Fruit fly (Drosophila melanogaster) whole organism, embryonic: Measurements from ENCODE around the gene Tango9.

Source experiments
- Atf-2 ChIP-seq: fragments of 200-800 bp; sonication (Bioruptor generic); optimal IDR thresholded peaks from 2 replicates; lab custom pipeline; 2016; ENCODE audit warnings: missing biosample characterization, missing genetic modification characterization
- Atf6 ChIP-seq: fragments of 200-800 bp; sonication (Bioruptor generic); IDR thresholded peaks from 2 replicates; pipeline ENCODE4 v1.3.6; 2022; ENCODE audit warnings: missing biosample characterization, missing genetic modification characterization
- Awh ChIP-seq: fragments of 200-800 bp; sonication (Bioruptor generic); IDR thresholded peaks from 2 replicates; pipeline ENCODE4, ENCODE4 v1.3.6; 2022; ENCODE audit warnings: missing biosample characterization, missing genetic modification characterization
- Blimp-1 ChIP-seq: fragments of 200-800 bp; sonication (Bioruptor generic); optimal IDR thresholded peaks from 3 replicates; lab custom pipeline; 2018; ENCODE audit warnings: missing biosample characterization, missing genetic modification characterization, mild to moderate bottlenecking, moderate library complexity, missing genetic modification reagents
- CG10366 ChIP-seq: fragments of 200-800 bp; sonication (Bioruptor generic); IDR thresholded peaks from 2 replicates; pipeline ENCODE4 v1.3.6; 2022; ENCODE audit warnings: missing biosample characterization, missing genetic modification characterization
- CG11695 ChIP-seq: fragments of 200-800 bp; sonication (Bioruptor generic); IDR thresholded peaks from 3 replicates; pipeline ENCODE4 v1.3.6; 2022; ENCODE audit warnings: missing biosample characterization, missing genetic modification characterization
- CG12155 ChIP-seq: fragments of 200-800 bp; sonication (Bioruptor generic); optimal IDR thresholded peaks from 3 replicates; lab custom pipeline; 2016; ENCODE audit warnings: missing biosample characterization, missing genetic modification characterization
- CG12769 ChIP-seq: fragments of 200-800 bp; sonication (Bioruptor generic); optimal IDR thresholded peaks from 2 replicates; lab custom pipeline; 2019; ENCODE audit warnings: missing biosample characterization, mild to moderate bottlenecking, missing genetic modification characterization, moderate library complexity
- CG14014 ChIP-seq: fragments of 200-800 bp; sonication (Bioruptor generic); IDR thresholded peaks from 2 replicates; pipeline ENCODE4 v1.3.6; 2022; ENCODE audit warnings: missing biosample characterization, missing genetic modification characterization
- CG16813 ChIP-seq: fragments of 200-800 bp; sonication (Bioruptor generic); IDR thresholded peaks from 3 replicates; pipeline ENCODE4 v1.3.6; 2022; ENCODE audit warnings: missing biosample characterization, missing genetic modification characterization; ENCODE audit not compliant: partially characterized antibody
- CG1832 ChIP-seq: fragments of 200-800 bp; sonication (Bioruptor generic); optimal IDR thresholded peaks from 2 replicates; lab custom pipeline; 2017; ENCODE audit warnings: missing biosample characterization, mild to moderate bottlenecking, missing genetic modification characterization, inconsistent platforms
- CG30020 ChIP-seq: fragments of 200-800 bp; optimal IDR thresholded peaks from 2 replicates; lab custom pipeline; 2019; ENCODE audit warnings: missing biosample characterization, mild to moderate bottlenecking, missing genetic modification characterization, moderate library complexity
- CG3407 ChIP-seq: fragments of 200-800 bp; sonication (Bioruptor generic); optimal IDR thresholded peaks from 2 replicates; lab custom pipeline; 2018; ENCODE audit warnings: missing biosample characterization, mild to moderate bottlenecking, missing genetic modification characterization
- CG4282 ChIP-seq: fragments of 200-800 bp; sonication (Bioruptor generic); optimal IDR thresholded peaks from 2 replicates; lab custom pipeline; 2016; ENCODE audit warnings: missing biosample characterization, missing genetic modification characterization
- CG4707 ChIP-seq: fragments of 200-800 bp; sonication (Bioruptor generic); optimal IDR thresholded peaks from 2 replicates; lab custom pipeline; 2018; ENCODE audit warnings: missing biosample characterization, mild to moderate bottlenecking, missing genetic modification characterization, moderate library complexity
- CG8478 ChIP-seq: fragments of >200 bp; optimal IDR thresholded peaks from 2 replicates; lab custom pipeline; 2018
- CG9932 ChIP-seq: fragments of 200-800 bp; sonication (Bioruptor generic); IDR thresholded peaks from 2 replicates; pipeline ENCODE4 v1.3.6; 2022; ENCODE audit warnings: missing biosample characterization, missing genetic modification characterization
- CkIIα-i1 ChIP-seq: fragments of 200-800 bp; sonication (Bioruptor generic); IDR thresholded peaks from 2 replicates; pipeline ENCODE4 v1.3.6; 2022; ENCODE audit warnings: missing biosample characterization, missing genetic modification characterization
- Drgx ChIP-seq: fragments of 200-800 bp; sonication (Bioruptor generic); IDR thresholded peaks from 2 replicates; pipeline ENCODE4 v1.3.6; 2022; ENCODE audit warnings: missing biosample characterization, missing genetic modification characterization
- E2f2 ChIP-seq: fragments of 200-800 bp; sonication (Bioruptor generic); IDR thresholded peaks from 2 replicates; pipeline ENCODE4 v1.3.6; 2022; ENCODE audit warnings: missing biosample characterization, missing genetic modification characterization
- Eip74EF ChIP-seq, 2 experiments: fragments of 200-800 bp in 1 of 2; fragments of >200 bp in 1 of 2; sonication (Bioruptor generic) in 1 of 2; optimal IDR thresholded peaks; 2 replicates each; lab custom pipeline; 2017 to 2019; ENCODE audit warnings: missing biosample characterization in 2 of 2, missing genetic modification characterization in 2 of 2, mild to moderate bottlenecking in 1 of 2, moderate library complexity in 1 of 2
- Ets65A ChIP-seq: fragments of 200-800 bp; sonication (Bioruptor generic); peaks from one replicate; lab custom pipeline; 2016; ENCODE audit warnings: missing biosample characterization, missing genetic modification characterization
- HLH4C ChIP-seq: fragments of 200-800 bp; sonication (Bioruptor generic); IDR thresholded peaks from 3 replicates; pipeline ENCODE4 v1.3.6; 2022; ENCODE audit warnings: missing biosample characterization, missing genetic modification characterization; ENCODE audit not compliant: partially characterized antibody
- HLH54F ChIP-seq: fragments of 200-800 bp; sonication (Bioruptor generic); optimal IDR thresholded peaks from 3 replicates; lab custom pipeline; 2016; ENCODE audit warnings: missing biosample characterization, missing genetic modification characterization
- Hr39 ChIP-seq: fragments of >200 bp; optimal IDR thresholded peaks from 2 replicates; lab custom pipeline; 2017
- Oaz ChIP-seq: fragments of 200-800 bp; sonication (Bioruptor generic); IDR thresholded peaks from 2 replicates; pipeline ENCODE4 v1.3.6; 2022; ENCODE audit warnings: missing biosample characterization, missing genetic modification characterization
- Sry-β ChIP-seq: fragments of 200-800 bp; sonication (Bioruptor generic); optimal IDR thresholded peaks from 2 replicates; lab custom pipeline; 2018; ENCODE audit warnings: missing biosample characterization, mild to moderate bottlenecking, missing genetic modification characterization, moderate library complexity
- Sry-δ ChIP-seq: fragments of 200-800 bp; sonication (Bioruptor generic); optimal IDR thresholded peaks from 2 replicates; lab custom pipeline; 2016; ENCODE audit warnings: missing biosample characterization, missing genetic modification characterization
- abd-A ChIP-seq: fragments of 200-800 bp; sonication (Bioruptor generic); optimal IDR thresholded peaks from 3 replicates; lab custom pipeline; 2019; ENCODE audit warnings: missing biosample characterization, mild to moderate bottlenecking, missing genetic modification characterization, moderate library complexity
- cg ChIP-seq: fragments of 200-800 bp; sonication (Bioruptor generic); optimal IDR thresholded peaks from 3 replicates; lab custom pipeline; 2019; ENCODE audit warnings: missing biosample characterization, mild to moderate bottlenecking, missing genetic modification characterization, moderate library complexity
- chinmo ChIP-seq: fragments of 200-800 bp; sonication (Bioruptor generic); IDR thresholded peaks from 4 replicates; pipeline ENCODE4 v1.3.6; 2022; ENCODE audit warnings: missing biosample characterization, missing genetic modification characterization; ENCODE audit not compliant: partially characterized antibody
- ci ChIP-seq: fragments of 200-800 bp; sonication (Bioruptor generic); IDR thresholded peaks from 3 replicates; pipeline ENCODE4 v1.3.6; 2022; ENCODE audit warnings: missing biosample characterization, missing genetic modification characterization
- crol ChIP-seq: fragments of 200-800 bp; sonication (Bioruptor generic); IDR thresholded peaks from 2 replicates; pipeline ENCODE4 v1.3.6; 2022; ENCODE audit warnings: missing biosample characterization, missing genetic modification characterization
- dati ChIP-seq: fragments of 200-800 bp; sonication (Bioruptor generic); IDR thresholded peaks from 2 replicates; pipeline ENCODE4 v1.3.6; 2022; ENCODE audit warnings: missing biosample characterization, missing genetic modification characterization
- eyg ChIP-seq: fragments of 200-800 bp; sonication (Bioruptor generic); optimal IDR thresholded peaks from 3 replicates; lab custom pipeline; 2016; ENCODE audit warnings: missing biosample characterization, missing genetic modification characterization
- ind ChIP-seq: fragments of 200-800 bp; sonication (Bioruptor generic); optimal IDR thresholded peaks from 3 replicates; lab custom pipeline; 2016; ENCODE audit warnings: missing biosample characterization, missing genetic modification characterization
- mirr ChIP-seq: fragments of 200-800 bp; sonication (Bioruptor generic); optimal IDR thresholded peaks from 3 replicates; lab custom pipeline; 2018; ENCODE audit warnings: missing biosample characterization, mild to moderate bottlenecking, missing genetic modification characterization
- otp ChIP-seq: fragments of 200-800 bp; sonication (Bioruptor generic); IDR thresholded peaks from 3 replicates; pipeline ENCODE4, ENCODE4 v1.3.6; 2022; ENCODE audit warnings: missing biosample characterization, missing genetic modification characterization
- pzg ChIP-seq: fragments of 200-800 bp; sonication (Bioruptor generic); optimal IDR thresholded peaks from 3 replicates; lab custom pipeline; 2018; ENCODE audit warnings: missing biosample characterization, mild to moderate bottlenecking, missing genetic modification characterization, moderate library complexity
- ranshi ChIP-seq: fragments of 200-800 bp; sonication (Bioruptor generic); IDR thresholded peaks from 2 replicates; pipeline ENCODE4 v1.3.6; 2022; ENCODE audit warnings: missing biosample characterization, missing genetic modification characterization
- repo ChIP-seq: fragments of 200-800 bp; sonication (Bioruptor generic); optimal IDR thresholded peaks from 2 replicates; lab custom pipeline; 2016; ENCODE audit warnings: missing biosample characterization, missing genetic modification characterization
- sd ChIP-seq: fragments of 200-800 bp; sonication (Bioruptor generic); optimal IDR thresholded peaks from 3 replicates; lab custom pipeline; 2018; ENCODE audit warnings: missing biosample characterization, mild to moderate bottlenecking, missing genetic modification characterization, moderate library complexity
- sens ChIP-seq: fragments of 200-800 bp; sonication (Bioruptor generic); peaks from one replicate; lab custom pipeline; 2016; ENCODE audit warnings: missing biosample characterization, missing genetic modification characterization
- slbo ChIP-seq: fragments of 200-800 bp; sonication (Bioruptor generic); IDR thresholded peaks from 2 replicates; pipeline ENCODE4 v1.3.6; 2022; ENCODE audit warnings: missing biosample characterization, missing genetic modification characterization
- zen2 ChIP-seq: fragments of 200-800 bp; sonication (Bioruptor generic); IDR thresholded peaks from 3 replicates; pipeline ENCODE4 v1.3.6; 2022; ENCODE audit warnings: missing biosample characterization, missing genetic modification characterization; ENCODE audit not compliant: partially characterized antibody

The Tango9 gene

DNA sequence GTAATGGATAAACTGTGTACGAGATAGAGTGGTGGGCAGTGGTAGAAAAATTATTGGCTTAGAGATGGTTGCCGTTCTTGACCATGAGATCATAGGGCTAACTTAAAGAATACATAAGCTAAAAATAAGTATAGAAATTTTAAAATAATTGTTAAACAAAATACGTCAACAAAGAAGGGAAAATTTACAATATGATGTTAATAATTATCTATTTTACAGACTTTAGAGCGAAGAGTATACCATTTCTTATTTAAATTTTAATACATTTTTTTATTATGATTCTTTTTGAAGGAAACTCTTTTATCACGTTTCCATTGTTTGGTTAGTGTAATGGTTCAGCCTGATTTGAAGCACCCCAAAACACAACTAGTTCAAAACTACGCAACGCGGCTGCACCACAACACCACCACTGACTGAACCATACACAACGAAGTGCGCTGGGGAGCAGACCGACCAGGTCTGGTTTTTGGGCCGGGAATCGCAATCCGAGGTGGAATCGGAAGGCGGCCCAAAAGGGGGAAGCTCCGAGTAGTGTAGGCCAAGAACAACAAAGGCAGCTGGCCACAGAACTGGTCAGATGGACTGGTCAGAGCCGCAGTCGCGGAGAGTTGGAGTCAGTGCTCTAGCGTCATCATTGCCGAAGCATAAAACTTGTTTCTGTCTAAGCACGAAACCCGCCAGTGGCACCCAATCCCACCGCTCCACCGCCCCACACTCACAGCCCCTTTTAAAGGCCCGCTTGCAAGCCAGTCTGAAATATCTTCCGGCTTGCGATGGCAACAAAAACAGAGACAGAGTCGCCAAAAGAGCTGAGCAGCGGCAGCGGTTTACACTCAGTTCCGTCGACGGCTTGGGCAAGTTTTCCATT, 29.0 kb downstream of the Tango9 start (continued):
- TF ChIP-seq CG12155, result no peak
- TF ChIP-seq Eip74EF (GFP tag; optimal IDR thresholded peaks at IDR 0.05; lab: Kevin White, UChicago), result peak in 1 of 2 experiments; percentile 62
- TF ChIP-seq CG11695 (GFP tag; lab: Robert Waterston, UW), result no peak
- TF ChIP-seq repo (GFP tag; lab: Kevin White, UChicago), result no peak
- TF ChIP-seq CG16813 (GFP tag; lab: Robert Waterston, UW), result no peak
- TF ChIP-seq CG30020 (tag; lab: Kevin White, UChicago), result no peak
- TF ChIP-seq zen2 (GFP tag; lab: Robert Waterston, UW), result no peak
- no peak for TF ChIP-seq CG8478 (lab: Kevin White, UChicago)
- 0 out of 2 replicates have a peak, but pooled peaks have one; percentile 7 for TF ChIP-seq Oaz (GFP tag; lab: Robert Waterston, UW)
- TF ChIP-seq pzg (GFP tag; lab: Kevin White, UChicago), result no peak
- TF ChIP-seq Hr39 (lab: Kevin White, UChicago), result no peak
- no peak for TF ChIP-seq Ets65A (GFP tag; lab: Kevin White, UChicago)
- no peak for TF ChIP-seq mirr
- no peak for TF ChIP-seq dati (GFP tag; lab: Robert Waterston, UW)
- no peak for TF ChIP-seq CG4707 (GFP tag; lab: Kevin White, UChicago)
- TF ChIP-seq HLH4C (GFP tag; lab: Robert Waterston, UW), result no peak
- no peak for TF ChIP-seq Sry-β (GFP tag; lab: Kevin White, UChicago)
- no peak for TF ChIP-seq eyg
- no peak for TF ChIP-seq Awh (GFP tag; lab: Robert Waterston, UW)
- TF ChIP-seq Atf-2, result no peak
- peak; percentile 55 for TF ChIP-seq crol (GFP tag; lab: Robert Waterston, UW)

DNA sequence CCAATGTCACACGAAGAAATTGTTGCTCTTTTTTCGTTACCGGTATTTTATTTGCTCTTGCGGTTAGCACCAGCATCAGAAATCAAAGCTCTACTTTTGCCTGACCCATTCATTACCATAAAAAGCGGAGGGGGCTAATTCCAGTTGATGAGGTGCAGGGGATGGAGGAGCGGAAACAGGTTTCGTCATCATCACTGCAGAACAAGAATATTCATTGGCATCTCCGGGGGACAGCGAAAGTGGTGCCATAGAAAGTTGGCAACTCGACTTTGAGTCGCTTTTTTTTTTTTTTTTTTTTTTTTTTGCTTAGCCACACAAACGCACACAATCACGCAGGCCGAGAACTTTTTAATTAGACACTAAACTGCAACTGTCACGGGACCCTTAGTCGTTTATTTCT, 33.6 kb downstream of the Tango9 start:
- TF ChIP-seq Sry-δ (no peak), ind (GFP tag; lab: Kevin White, UChicago) (no peak), otp (GFP tag; lab: Robert Waterston, UW) (0 out of 3 replicates have a peak, but pooled peaks have one; percentile 10), Blimp-1 (GFP tag; lab: Kevin White, UChicago) (peak; percentile 81), chinmo (GFP tag; lab: Robert Waterston, UW) (0 out of 4 replicates have a peak, but pooled peaks have one; percentile 27)

- TF ChIP-seq CG3407 (GFP tag; lab: Kevin White, UChicago) (no peak), cg (GFP tag; lab: Kevin White, UChicago) (peak; percentile 56), Drgx (GFP tag; lab: Robert Waterston, UW) (peak; percentile 56; the same call in 1 of the 2 replicates), HLH54F (GFP tag; lab: Kevin White, UChicago) (no peak), sens (peak; percentile 62), CkIIα-i1 (GFP tag; lab: Robert Waterston, UW) (no peak), Atf6 (GFP tag; lab: Robert Waterston, UW) (0 out of 2 replicates have a peak, but pooled peaks have one; percentile 14), abd-A (peak; percentile 49), CG4282 (no peak), CG12769 (tag; lab: Kevin White, UChicago) (peak; percentile 86), CG10366 (GFP tag; lab: Robert Waterston, UW) (0 out of 2 replicates have a peak, but pooled peaks have one; percentile 22), CG30020 (tag; lab: Kevin White, UChicago) (no peak), ci (GFP tag; lab: Robert Waterston, UW) (0 out of 3 replicates have a peak, but pooled peaks have one; percentile 38), E2f2 (0 out of 2 replicates have a peak, but pooled peaks have one; percentile 6), CG14014 (0 out of 2 replicates have a peak, but pooled peaks have one; percentile 15), chinmo (GFP tag; lab: Robert Waterston, UW) (peak; percentile 89), ranshi (0 out of 2 replicates have a peak, but pooled peaks have one; percentile 9), slbo (0 out of 2 replicates have a peak, but pooled peaks have one; percentile 20), sd (peak; percentile 88), CG9932 (GFP tag; lab: Robert Waterston, UW) (no peak), CG1832 (peak; percentile 8)
Observed at dm6 chr3R:11937427-11938114, 37.1 kb downstream of the Tango9 start.
